Worm (Caenorhabditis elegans): ENCODE results near the gene dhc-3.

Gene dhc-3

ce11 chrV:13090130-13090770 lies 48.5 kb upstream of the dhc-3 start, which contains the start of gene C34B4.4 (continued):
- TF ChIP-seq ces-1 (GFP tag; optimal IDR thresholded peaks at IDR 0.05) (no peak), hlh-17 (GFP tag; optimal IDR thresholded peaks at IDR 0.05; ENCODE audit: borderline replicate concordance) (no peak), nhr-20 (tag; optimal IDR thresholded peaks at IDR 0.05) (no peak), ceh-90 (tag; optimal IDR thresholded peaks at IDR 0.05) (no peak), Y116A8C.19 (tag; optimal IDR thresholded peaks at IDR 0.05; ENCODE audit: borderline replicate concordance) (no peak), ztf-11 (tag; optimal IDR thresholded peaks at IDR 0.05) (no peak), snpc-4 (tag; optimal IDR thresholded peaks at IDR 0.05) (no peak), unc-86 (tag; optimal IDR thresholded peaks at IDR 0.05) (no peak), isw-1 (GFP tag; IDR thresholded peaks at IDR 0.05) (no peak), aha-1 (tag; optimal IDR thresholded peaks at IDR 0.05) (no peak), efl-1 (optimal IDR thresholded peaks at IDR 0.05) (no peak), efl-1 (GFP tag; optimal IDR thresholded peaks at IDR 0.05 in 1 of 2) (peak in 1 of 2 experiments; percentile 16), sptf-1 (tag; optimal IDR thresholded peaks at IDR 0.05) (no peak), C04F5.9 (tag; optimal IDR thresholded peaks at IDR 0.05) (no peak), mab-9 (GFP tag; IDR thresholded peaks at IDR 0.05) (0 out of 2 replicates have a peak, but pooled peaks have one; percentile 33), ceh-8 (GFP tag; optimal IDR thresholded peaks at IDR 0.05) (no peak), sup-37 (GFP tag; optimal IDR thresholded peaks at IDR 0.05) (no peak), fkh-4 (tag; optimal IDR thresholded peaks at IDR 0.05; ENCODE audit: borderline replicate concordance) (no peak), nhr-71 (tag; optimal IDR thresholded peaks at IDR 0.05) (peak; percentile 32), zip-4 (GFP tag; optimal IDR thresholded peaks at IDR 0.05) (no peak), sox-4 (tag; optimal IDR thresholded peaks at IDR 0.05) (no peak), ztf-4 (tag; optimal IDR thresholded peaks at IDR 0.05) (no peak), nhr-19 (GFP tag; conservative IDR thresholded peaks at IDR 0.05) (peak; percentile 19; the same call in 1 of the 2 replicates), nhr-28 (tag; optimal IDR thresholded peaks at IDR 0.05) (no peak), lin-35 (GFP tag; optimal IDR thresholded peaks at IDR 0.05) (no peak), unc-98 (GFP tag; IDR thresholded peaks at IDR 0.05) (no peak), C16A3.4 (tag; optimal IDR thresholded peaks at IDR 0.05) (no peak), ceh-88 (GFP tag; IDR thresholded peaks at IDR 0.05) (no peak), swsn-7 (tag; optimal IDR thresholded peaks at IDR 0.05) (no peak), C34B4.2 (tag; optimal IDR thresholded peaks at IDR 0.05) (no peak), fkh-10 (GFP tag; optimal IDR thresholded peaks at IDR 0.05) (no peak), mep-1 (tag; optimal IDR thresholded peaks at IDR 0.05) (no peak), hlh-4 (tag; optimal IDR thresholded peaks at IDR 0.05) (no peak), vab-15 (tag; optimal IDR thresholded peaks at IDR 0.05) (no peak), tbx-2 (tag; optimal IDR thresholded peaks at IDR 0.05) (no peak), fos-1 (tag; optimal IDR thresholded peaks at IDR 0.05) (no peak), ceh-63 (GFP tag; optimal IDR thresholded peaks at IDR 0.05) (no peak), pag-3 (tag; optimal IDR thresholded peaks at IDR 0.05; ENCODE audit: borderline replicate concordance, insufficient read depth) (no peak), nhr-84 (tag; optimal IDR thresholded peaks at IDR 0.05) (no peak), hpl-2 (GFP tag; optimal IDR thresholded peaks at IDR 0.05) (no peak)

ce11 chrV:13092349-13092748 lies 46.4 kb upstream of the dhc-3 start, which contains the start of gene lurp-4:
lurp-4 (plus strand) TSS chrV:13092649.
- no peak for TF ChIP-seq rnt-1 (tag; optimal IDR thresholded peaks at IDR 0.05)
- TF ChIP-seq ama-1 (optimal IDR thresholded peaks at IDR 0.05): no peak
- TF ChIP-seq ztf-11 (tag; optimal IDR thresholded peaks at IDR 0.05): no peak
- no peak for TF ChIP-seq ceh-8 (GFP tag; optimal IDR thresholded peaks at IDR 0.05)
- no peak for TF ChIP-seq pax-3 (tag; optimal IDR thresholded peaks at IDR 0.05)
- TF ChIP-seq pag-3 (tag; optimal IDR thresholded peaks at IDR 0.05; ENCODE audit: borderline replicate concordance, insufficient read depth): no peak
- no peak for TF ChIP-seq nhr-28 (tag; optimal IDR thresholded peaks at IDR 0.05)
- no peak for TF ChIP-seq aly-2 (tag; optimal IDR thresholded peaks at IDR 0.05)
- no peak for TF ChIP-seq nhr-20 (tag; optimal IDR thresholded peaks at IDR 0.05)
- no peak for TF ChIP-seq lsy-2 (tag; optimal IDR thresholded peaks at IDR 0.05)
- no peak for TF ChIP-seq nhr-11 (tag; optimal IDR thresholded peaks at IDR 0.05)
- TF ChIP-seq egl-27 (tag; optimal IDR thresholded peaks at IDR 0.05): no peak
- TF ChIP-seq nhr-84 (tag; optimal IDR thresholded peaks at IDR 0.05): no peak
- TF ChIP-seq blmp-1 (tag; optimal IDR thresholded peaks at IDR 0.05): no peak
- no peak for TF ChIP-seq ets-5 (GFP tag; IDR thresholded peaks at IDR 0.05)
- TF ChIP-seq lin-35 (GFP tag; optimal IDR thresholded peaks at IDR 0.05): no peak

Data from whole organism, L1 larva.